Fruit fly (Drosophila melanogaster): ENCODE data around the gene CG9593.

CG9593 gene

DNA sequence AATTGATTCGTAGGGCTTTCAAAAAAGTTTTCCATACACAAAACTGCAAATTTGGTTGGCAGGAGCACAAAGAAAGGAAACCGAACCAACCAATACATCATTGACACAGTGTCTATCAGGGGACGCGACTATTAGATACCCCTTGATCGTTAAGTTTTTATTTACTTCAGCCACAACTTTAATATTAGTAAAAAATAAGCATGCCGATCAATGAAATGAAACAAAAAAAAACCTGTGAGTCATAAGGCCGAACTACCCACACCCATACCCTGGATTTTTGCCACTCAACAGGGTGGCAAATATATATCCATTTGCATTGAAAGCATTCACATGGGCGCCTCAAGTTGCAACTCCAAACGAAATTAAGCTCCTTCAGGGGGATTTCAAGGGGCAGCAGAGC, 14.2 kb downstream of the CG9593 start (continued):
- no peak for TF ChIP-seq bab2 (GFP tag; optimal IDR thresholded peaks at IDR 0.05)
- TF ChIP-seq gfzf (GFP tag; optimal IDR thresholded peaks at IDR 0.05): no peak
- no peak for TF ChIP-seq stc (GFP tag; IDR thresholded peaks at IDR 0.05)
- no peak for TF ChIP-seq Dad (GFP tag; optimal IDR thresholded peaks at IDR 0.05)
- TF ChIP-seq CG12236 (GFP tag; optimal IDR thresholded peaks at IDR 0.05): no peak
- TF ChIP-seq jing (GFP tag; optimal IDR thresholded peaks at IDR 0.05): no peak
- no peak for TF ChIP-seq pum (GFP tag; optimal IDR thresholded peaks at IDR 0.05)
- no peak for TF ChIP-seq jigr1 (GFP tag; IDR thresholded peaks at IDR 0.05)
- 0 out of 3 replicates have a peak, but pooled peaks have one; percentile 13 for TF ChIP-seq tgo (GFP tag; IDR thresholded peaks at IDR 0.05)
- TF ChIP-seq Dip3 (GFP tag; optimal IDR thresholded peaks at IDR 0.05): no peak
- TF ChIP-seq Camta (GFP tag; optimal IDR thresholded peaks at IDR 0.05): no peak
- TF ChIP-seq Doc3 (GFP tag; IDR thresholded peaks at IDR 0.05; ENCODE audit: partially characterized antibody): no peak
- TF ChIP-seq Sry-δ (GFP tag; optimal IDR thresholded peaks at IDR 0.05): no peak
- no peak for TF ChIP-seq CG1233 (GFP tag; optimal IDR thresholded peaks at IDR 0.05)
- no peak for TF ChIP-seq Neu2 (GFP tag; optimal IDR thresholded peaks at IDR 0.05; ENCODE audit: borderline replicate concordance)
- no peak for TF ChIP-seq Dll (GFP tag; IDR thresholded peaks at IDR 0.05; ENCODE audit: partially characterized antibody)
- TF ChIP-seq CG6175 (GFP tag; IDR thresholded peaks at IDR 0.05): no peak
- TF ChIP-seq Pdp1 (GFP tag; optimal IDR thresholded peaks at IDR 0.05): peak in 1 of 2 experiments; percentile 2
- TF ChIP-seq CG10431 (GFP tag; optimal IDR thresholded peaks at IDR 0.05): no peak
- no peak for TF ChIP-seq Kr (GFP tag; optimal IDR thresholded peaks at IDR 0.05)
- TF ChIP-seq psq (GFP tag; optimal IDR thresholded peaks at IDR 0.05): no peak
- no peak for TF ChIP-seq CG17359 (tag; optimal IDR thresholded peaks at IDR 0.05)
- TF ChIP-seq CG2678 (tag; optimal IDR thresholded peaks at IDR 0.05): no peak
- TF ChIP-seq da (GFP tag; optimal IDR thresholded peaks at IDR 0.05): no peak
- no peak for TF ChIP-seq BEAF-32 (GFP tag; optimal IDR thresholded peaks at IDR 0.05)
- no peak for TF ChIP-seq CG7786 (GFP tag; optimal IDR thresholded peaks at IDR 0.05)
- TF ChIP-seq HmgZ (tag; optimal IDR thresholded peaks at IDR 0.05): no peak
- TF ChIP-seq pros (GFP tag; optimal IDR thresholded peaks at IDR 0.05): no peak
- no peak for TF ChIP-seq mam (GFP tag; optimal IDR thresholded peaks at IDR 0.05)
- peak; percentile 37 for TF ChIP-seq Xbp1 (GFP tag; optimal IDR thresholded peaks at IDR 0.05)
- TF ChIP-seq CG8290 (GFP tag; optimal IDR thresholded peaks at IDR 0.05): no peak
- no peak for TF ChIP-seq CG8290 (tag; optimal IDR thresholded peaks at IDR 0.05)
- TF ChIP-seq D (optimal IDR thresholded peaks at IDR 0.05): no peak
- TF ChIP-seq D (GFP tag; optimal IDR thresholded peaks at IDR 0.05): no peak
- no peak for TF ChIP-seq CG14710 (tag; optimal IDR thresholded peaks at IDR 0.05)
- no peak for TF ChIP-seq Blimp-1 (GFP tag; optimal IDR thresholded peaks at IDR 0.05)
- TF ChIP-seq hb (GFP tag; IDR thresholded peaks at IDR 0.05; ENCODE audit: partially characterized antibody): no peak
- TF ChIP-seq CG34224 (GFP tag; IDR thresholded peaks at IDR 0.05; ENCODE audit: partially characterized antibody): no peak
- no peak for TF ChIP-seq CG7987 (GFP tag; optimal IDR thresholded peaks at IDR 0.05)
- no peak for TF ChIP-seq CG12659 (GFP tag; optimal IDR thresholded peaks at IDR 0.05)
- 0 out of 3 replicates have a peak, but pooled peaks have one; percentile 22 for TF ChIP-seq H15 (GFP tag; IDR thresholded peaks at IDR 0.05)
- TF ChIP-seq CG16779 (GFP tag; IDR thresholded peaks at IDR 0.05): no peak
- no peak for TF ChIP-seq CG4328 (GFP tag; optimal IDR thresholded peaks at IDR 0.05)
- no peak for TF ChIP-seq CG12942 (GFP tag; optimal IDR thresholded peaks at IDR 0.05)
- TF ChIP-seq fd64A (GFP tag; optimal IDR thresholded peaks at IDR 0.05): no peak
- TF ChIP-seq lov (optimal IDR thresholded peaks at IDR 0.05): no peak
- no peak for TF ChIP-seq lov (GFP tag; IDR thresholded peaks at IDR 0.05)
- peak; percentile 1 for TF ChIP-seq CG10979 (tag; optimal IDR thresholded peaks at IDR 0.05)
- no peak for TF ChIP-seq h (optimal IDR thresholded peaks at IDR 0.05)
- no peak for TF ChIP-seq bbx (GFP tag; IDR thresholded peaks at IDR 0.05; ENCODE audit: partially characterized antibody)
- no peak for TF ChIP-seq otp (GFP tag; IDR thresholded peaks at IDR 0.05)
- no peak for TF ChIP-seq luna (GFP tag; optimal IDR thresholded peaks at IDR 0.05)
